Fruit fly (Drosophila melanogaster): ENCODE results near the gene rdgA.

Gene rdgA

DNA sequence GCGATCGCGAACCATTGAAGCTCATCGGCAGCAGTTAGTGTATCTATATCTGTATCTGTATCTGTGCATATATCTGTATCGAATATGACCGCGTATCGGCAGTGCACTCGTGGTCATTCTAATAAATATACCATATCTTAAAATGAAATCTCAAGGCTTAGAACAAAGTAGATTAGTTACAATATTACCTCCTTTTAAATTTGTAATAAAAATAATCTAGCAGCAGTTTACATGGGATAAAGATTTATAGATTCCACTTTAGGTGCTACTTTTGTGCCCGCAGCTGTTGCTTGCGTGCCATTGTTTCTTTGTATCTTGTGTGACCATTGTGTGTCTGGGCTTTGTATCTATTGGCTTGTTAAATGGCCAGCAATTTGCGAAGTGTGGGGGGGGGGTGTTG is 153.2 kb downstream of the rdgA start (continued):
- TF ChIP-seq her (GFP tag; optimal IDR thresholded peaks at IDR 0.05) (no peak), pnt (GFP tag; optimal IDR thresholded peaks at IDR 0.05) (peak; percentile 48), fd102C (GFP tag; optimal IDR thresholded peaks at IDR 0.05) (no peak), Camta (GFP tag; optimal IDR thresholded peaks at IDR 0.05) (peak; percentile 52), ranshi (GFP tag; IDR thresholded peaks at IDR 0.05) (peak; percentile 80), tll (GFP tag; optimal IDR thresholded peaks at IDR 0.05) (no peak), abd-A (tag; optimal IDR thresholded peaks at IDR 0.05) (no peak), dysf (GFP tag; IDR thresholded peaks at IDR 0.05) (peak; percentile 84), row (GFP tag; IDR thresholded peaks at IDR 0.05) (peak; percentile 85), sima (GFP tag; optimal IDR thresholded peaks at IDR 0.05) (no peak), CG18619 (GFP tag; optimal IDR thresholded peaks at IDR 0.05) (peak; percentile 66), CG34422 (GFP tag; IDR thresholded peaks at IDR 0.05) (peak; percentile 64; the same call in 1 of the 3 replicates), Ada2b (GFP tag; IDR thresholded peaks at IDR 0.05) (peak; percentile 83), az2 (GFP tag; optimal IDR thresholded peaks at IDR 0.05) (peak; percentile 73), HLH4C (GFP tag; IDR thresholded peaks at IDR 0.05; ENCODE audit: partially characterized antibody) (no peak), Asciz (GFP tag; optimal IDR thresholded peaks at IDR 0.05) (peak; percentile 51), crp (GFP tag; optimal IDR thresholded peaks at IDR 0.05) (peak in 1 of 2 experiments; percentile 21), CG10366 (GFP tag; IDR thresholded peaks at IDR 0.05) (peak; percentile 81), gro (GFP tag; optimal IDR thresholded peaks at IDR 0.05) (no peak), CG6854 (GFP tag; optimal IDR thresholded peaks at IDR 0.05) (peak; percentile 64), Nf-YA (GFP tag; IDR thresholded peaks at IDR 0.05) (peak; percentile 46; the same call in 1 of the 2 replicates), E2f1 (GFP tag; IDR thresholded peaks at IDR 0.05) (peak; percentile 70), Hey (tag; optimal IDR thresholded peaks at IDR 0.05) (no peak), BtbVII (GFP tag; optimal IDR thresholded peaks at IDR 0.05) (peak; percentile 44), Stat92E (GFP tag; optimal IDR thresholded peaks at IDR 0.05) (no peak), bowl (GFP tag; IDR thresholded peaks at IDR 0.05) (no peak), CG14441 (GFP tag; IDR thresholded peaks at IDR 0.05) (peak; percentile 75), Sry-β (GFP tag; optimal IDR thresholded peaks at IDR 0.05) (no peak), H15 (GFP tag; IDR thresholded peaks at IDR 0.05) (peak; percentile 57; the same call in 2 of the 3 replicates), hth (optimal IDR thresholded peaks at IDR 0.05) (no peak), chif (GFP tag; optimal IDR thresholded peaks at IDR 0.05) (peak; percentile 48 to 66), peb (GFP tag; IDR thresholded peaks at IDR 0.05) (peak; percentile 31; the same call in 1 of the 2 replicates), unpg (GFP tag; optimal IDR thresholded peaks at IDR 0.05) (peak; percentile 89), CG10321 (GFP tag; IDR thresholded peaks at IDR 0.05) (no peak), CG14860 (GFP tag; IDR thresholded peaks at IDR 0.05; ENCODE audit: partially characterized antibody) (no peak), grn (GFP tag; optimal IDR thresholded peaks at IDR 0.05) (no peak), Chrac-16 (GFP tag; optimal IDR thresholded peaks at IDR 0.05) (peak; percentile 14), dmrt11E (tag; optimal IDR thresholded peaks at IDR 0.05) (peak; percentile 43), CG10462 (GFP tag; optimal IDR thresholded peaks at IDR 0.05) (no peak), CG4360 (GFP tag; IDR thresholded peaks at IDR 0.05) (no peak), CG6272 (GFP tag; IDR thresholded peaks at IDR 0.05) (no peak; the same call in 1 of the 2 replicates), CG15479 (GFP tag; optimal IDR thresholded peaks at IDR 0.05) (no peak), Eip74EF (GFP tag; optimal IDR thresholded peaks at IDR 0.05) (peak in 1 of 2 experiments; percentile 50), CG10654 (GFP tag; optimal IDR thresholded peaks at IDR 0.05) (peak; percentile 58), Ravus (GFP tag; IDR thresholded peaks at IDR 0.05) (no peak), CG7271 (tag; optimal IDR thresholded peaks at IDR 0.05) (no peak), B-H1 (GFP tag; IDR thresholded peaks at IDR 0.05) (peak; percentile 58), CG12659 (GFP tag; optimal IDR thresholded peaks at IDR 0.05) (peak; percentile 70), tin (GFP tag; optimal IDR thresholded peaks at IDR 0.05) (peak; percentile 52), CG15696 (tag; optimal IDR thresholded peaks at IDR 0.05) (no peak), CG4282 (GFP tag; optimal IDR thresholded peaks at IDR 0.05) (no peak)

Data from whole organism, embryonic.